Fruit fly (Drosophila melanogaster) whole organism, adult: ENCODE data around the gene Dnai2.
A peak's percentile ranks its signal among the peaks of the same experiment; 100 is the strongest.

ENCODE experiments used
- CG11617 ChIP-seq: fragments of 200-800 bp; sonication (Bioruptor generic); optimal IDR thresholded peaks from 2 replicates; lab custom pipeline; 2017; ENCODE audit warnings: mild to moderate bottlenecking, missing biosample characterization, missing genetic modification reagents, missing genetic modification characterization
- CG5204 ChIP-seq: fragments of 200-800 bp; sonication (Bioruptor generic); optimal IDR thresholded peaks from 2 replicates; lab custom pipeline; 2016; ENCODE audit warnings: missing biosample characterization, missing genetic modification characterization
- CG7045 ChIP-seq: fragments of 200-800 bp; sonication (Bioruptor generic); optimal IDR thresholded peaks from 2 replicates; lab custom pipeline; 2017; ENCODE audit warnings: missing biosample characterization, mild to moderate bottlenecking, missing genetic modification characterization
- CG7101 ChIP-seq: fragments of 200-800 bp; sonication (Bioruptor generic); optimal IDR thresholded peaks from 2 replicates; lab custom pipeline; 2018; ENCODE audit warnings: missing biosample characterization, mild to moderate bottlenecking, missing genetic modification characterization, moderate library complexity
- Hr96 ChIP-seq: fragments of 200-800 bp; sonication (Bioruptor generic); optimal IDR thresholded peaks from 2 replicates; lab custom pipeline; 2016; ENCODE audit warnings: missing biosample characterization, missing genetic modification characterization
- ovo ChIP-seq: fragments of 200-800 bp; sonication (Bioruptor generic); optimal IDR thresholded peaks from 2 replicates; lab custom pipeline; 2016; ENCODE audit warnings: missing biosample characterization, missing genetic modification characterization
- pad ChIP-seq: fragments of 200-800 bp; sonication (Bioruptor generic); optimal IDR thresholded peaks from 3 replicates; lab custom pipeline; 2017; ENCODE audit warnings: missing biosample characterization, missing genetic modification characterization, mild to moderate bottlenecking, moderate library complexity, missing genetic modification reagents
- toe ChIP-seq: fragments of 200-800 bp; sonication (Bioruptor generic); optimal IDR thresholded peaks from 2 replicates; lab custom pipeline; 2016; ENCODE audit warnings: missing biosample characterization, missing genetic modification characterization

dm6 chr3L:11689832-11690602 is 9.0 kb downstream of the Dnai2 start:
- TF ChIP-seq pad (GFP tag; lab: Kevin White, UChicago) (no peak), toe (no peak), CG7045 (GFP tag; lab: Kevin White, UChicago) (peak; percentile 3), CG11617 (peak; percentile 70), CG7101 (peak; percentile 73), Hr96 (GFP tag; lab: Kevin White, UChicago) (no peak), CG5204 (GFP tag; lab: Kevin White, UChicago) (no peak), ovo (GFP tag; lab: Kevin White, UChicago) (peak; percentile 51)
